Fruit fly (Drosophila melanogaster): Measurements from ENCODE around the gene mthl8.

mthl8 gene

dm6 chr3L:73352-74147 is 51.3 kb downstream of the mthl8 start:
- TF ChIP-seq tj (GFP tag; optimal IDR thresholded peaks at IDR 0.05) = peak; percentile 75
- TF ChIP-seq pad (GFP tag; optimal IDR thresholded peaks at IDR 0.05) = peak; percentile 28
- TF ChIP-seq CG14711 (tag; optimal IDR thresholded peaks at IDR 0.05) = no peak
- TF ChIP-seq CG33017 (tag; optimal IDR thresholded peaks at IDR 0.05) = no peak
- no peak for TF ChIP-seq cic (GFP tag; optimal IDR thresholded peaks at IDR 0.05)
- no peak for TF ChIP-seq kay (GFP tag; ENCODE audit: borderline replicate concordance)
- TF ChIP-seq CG12768 (GFP tag; optimal IDR thresholded peaks at IDR 0.05) = peak; percentile 6
- TF ChIP-seq CG5204 (GFP tag; optimal IDR thresholded peaks at IDR 0.05) = no peak
- no peak for TF ChIP-seq Clk (GFP tag; optimal IDR thresholded peaks at IDR 0.05)

dm6 chr3L:75232-75631 is 53.0 kb downstream of the mthl8 start, which contains the start of gene CG13405:
Gene CG13405 (minus strand): TSS chr3L:75332.
- TF ChIP-seq CG7101 (tag; optimal IDR thresholded peaks at IDR 0.05) (no peak), tj (GFP tag; optimal IDR thresholded peaks at IDR 0.05) (no peak), Hr96 (GFP tag; optimal IDR thresholded peaks at IDR 0.05) (no peak), kay (GFP tag; ENCODE audit: borderline replicate concordance) (no peak), CG5204 (GFP tag; optimal IDR thresholded peaks at IDR 0.05) (no peak), CG7045 (GFP tag; optimal IDR thresholded peaks at IDR 0.05) (no peak), cnc (optimal IDR thresholded peaks at IDR 0.05) (no peak), CG14711 (tag; optimal IDR thresholded peaks at IDR 0.05) (no peak), CG33017 (tag; optimal IDR thresholded peaks at IDR 0.05) (no peak), Crg-1 (GFP tag; optimal IDR thresholded peaks at IDR 0.05) (no peak), toe (GFP tag; optimal IDR thresholded peaks at IDR 0.05) (no peak), CG1620 (GFP tag; optimal IDR thresholded peaks at IDR 0.05) (no peak), CG12768 (GFP tag; optimal IDR thresholded peaks at IDR 0.05) (no peak), Mnt (GFP tag; optimal IDR thresholded peaks at IDR 0.05) (no peak), bab1 (GFP tag; optimal IDR thresholded peaks at IDR 0.05) (no peak), pad (GFP tag; optimal IDR thresholded peaks at IDR 0.05) (no peak), CG11617 (GFP tag; optimal IDR thresholded peaks at IDR 0.05) (no peak), Clk (GFP tag; optimal IDR thresholded peaks at IDR 0.05) (no peak), cic (GFP tag; optimal IDR thresholded peaks at IDR 0.05) (no peak)

All from whole organism, adult.